Worm (Caenorhabditis elegans): ENCODE measurements around the gene srh-296.

DNA sequence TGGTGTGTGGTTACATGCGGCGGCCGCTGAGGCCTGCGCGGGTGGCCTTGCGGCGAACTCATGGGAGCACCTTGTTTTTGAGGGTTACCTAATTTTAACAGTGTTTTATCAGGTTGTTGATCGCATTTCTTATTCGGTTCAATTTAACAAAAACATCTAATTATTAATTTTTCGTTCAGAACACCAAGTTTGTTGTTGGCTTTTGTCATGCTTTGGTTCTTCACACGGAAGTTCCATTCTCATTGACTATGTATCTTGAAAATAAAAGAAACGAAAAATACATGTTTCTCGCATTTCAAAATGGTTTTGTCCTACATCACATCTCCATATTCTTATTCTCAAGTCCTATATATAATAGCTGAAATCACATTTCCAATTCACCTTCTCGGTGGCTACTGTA lies 20.0 kb upstream of the srh-296 start, which contains the start of gene srh-290:
- no peak for TF ChIP-seq scrt-1 (GFP tag; IDR thresholded peaks at IDR 0.05)
- no peak for TF ChIP-seq ama-1 (optimal IDR thresholded peaks at IDR 0.05)
- TF ChIP-seq flt-1 (GFP tag; IDR thresholded peaks at IDR 0.05): no peak
- no peak for TF ChIP-seq hmg-4 (GFP tag; optimal IDR thresholded peaks at IDR 0.05)

All from whole organism, early embryonic.